Worm (Caenorhabditis elegans): ENCODE results near the gene Y22D7AL.1.

Gene Y22D7AL.1

ce11 chrIII:1652181-1652580 lies at the start of gene Y22D7AL.1:
Gene Y22D7AL.1, plus strand, starts transcription at chrIII:1652481.
- TF ChIP-seq lin-11 (tag; optimal IDR thresholded peaks at IDR 0.05) (no peak), zag-1 (tag; optimal IDR thresholded peaks at IDR 0.05) (no peak), Y55F3AM.14 (GFP tag; optimal IDR thresholded peaks at IDR 0.05) (no peak), sma-9 (GFP tag; optimal IDR thresholded peaks at IDR 0.05) (no peak), sma-9 (tag; optimal IDR thresholded peaks at IDR 0.05) (no peak), ceh-16 (tag; optimal IDR thresholded peaks at IDR 0.05) (no peak), gmeb-1 (tag; optimal IDR thresholded peaks at IDR 0.05) (no peak), skn-1 (tag; optimal IDR thresholded peaks at IDR 0.05) (no peak), peb-1 (tag; optimal IDR thresholded peaks at IDR 0.05) (no peak), R02D3.7 (tag; optimal IDR thresholded peaks at IDR 0.05) (no peak), dmd-4 (tag; optimal IDR thresholded peaks at IDR 0.05) (no peak), nhr-23 (tag; optimal IDR thresholded peaks at IDR 0.05) (no peak), unc-55 (GFP tag; optimal IDR thresholded peaks at IDR 0.05) (no peak), mdl-1 (tag; optimal IDR thresholded peaks at IDR 0.05) (no peak), C34F6.9 (tag; optimal IDR thresholded peaks at IDR 0.05) (no peak), nhr-10 (tag; optimal IDR thresholded peaks at IDR 0.05) (no peak), sem-4 (tag; optimal IDR thresholded peaks at IDR 0.05) (no peak), nhr-21 (tag; optimal IDR thresholded peaks at IDR 0.05) (no peak), fos-1 (tag; optimal IDR thresholded peaks at IDR 0.05) (no peak), alr-1 (tag; optimal IDR thresholded peaks at IDR 0.05) (no peak)

ce11 chrIII:1602682-1603081 lies 49.6 kb upstream of the Y22D7AL.1 start:
- TF ChIP-seq sma-9 (GFP tag; optimal IDR thresholded peaks at IDR 0.05), result peak; percentile 30
- no peak for TF ChIP-seq sma-9 (tag; optimal IDR thresholded peaks at IDR 0.05)
- TF ChIP-seq peb-1 (tag; optimal IDR thresholded peaks at IDR 0.05), result no peak
- no peak for TF ChIP-seq elt-3 (tag; optimal IDR thresholded peaks at IDR 0.05)
- TF ChIP-seq sma-3 (GFP tag; optimal IDR thresholded peaks at IDR 0.05), result peak; percentile 25
- peak; percentile 2 for TF ChIP-seq crh-2 (tag; optimal IDR thresholded peaks at IDR 0.05)
- peak; percentile 93 for TF ChIP-seq fos-1 (tag; optimal IDR thresholded peaks at IDR 0.05)

- TF ChIP-seq ama-1 (optimal IDR thresholded peaks at IDR 0.05) (no peak), Y55F3AM.14 (GFP tag; optimal IDR thresholded peaks at IDR 0.05) (no peak), crh-2 (tag; optimal IDR thresholded peaks at IDR 0.05) (no peak), nhr-23 (tag; optimal IDR thresholded peaks at IDR 0.05) (no peak), mab-5 (tag; optimal IDR thresholded peaks at IDR 0.05) (no peak), unc-39 (tag; optimal IDR thresholded peaks at IDR 0.05) (no peak), lsy-2 (tag; optimal IDR thresholded peaks at IDR 0.05) (no peak), lin-39 (tag; optimal IDR thresholded peaks at IDR 0.05) (no peak), gmeb-1 (tag; optimal IDR thresholded peaks at IDR 0.05) (no peak), R02D3.7 (tag; optimal IDR thresholded peaks at IDR 0.05) (no peak), blmp-1 (tag; optimal IDR thresholded peaks at IDR 0.05; ENCODE audit: insufficient read depth) (no peak), peb-1 (tag; optimal IDR thresholded peaks at IDR 0.05) (no peak), snpc-4 (tag; optimal IDR thresholded peaks at IDR 0.05) (no peak)
These were observed 48.5 kb upstream of the Y22D7AL.1 start for ce11 chrIII:1603776-1604175.

ce11 chrIII:1604514-1604976 lies 47.7 kb upstream of the Y22D7AL.1 start, which contains the start of gene Y22D7AL.6:
Gene Y22D7AL.6, plus strand, starts transcription at chrIII:1604926.
- no peak for TF ChIP-seq R02D3.7 (tag; optimal IDR thresholded peaks at IDR 0.05)
- peak; percentile 21 for TF ChIP-seq blmp-1 (tag; optimal IDR thresholded peaks at IDR 0.05; ENCODE audit: insufficient read depth)
- peak; percentile 35 for TF ChIP-seq lin-13 (GFP tag; optimal IDR thresholded peaks at IDR 0.05)
- TF ChIP-seq mdl-1 (tag; optimal IDR thresholded peaks at IDR 0.05), result no peak
- TF ChIP-seq ztf-1 (GFP tag; conservative IDR thresholded peaks at IDR 0.05), result no peak
- no peak for TF ChIP-seq ceh-82 (tag; optimal IDR thresholded peaks at IDR 0.05)
- TF ChIP-seq mab-5 (tag; optimal IDR thresholded peaks at IDR 0.05), result no peak
- no peak for TF ChIP-seq ztf-4 (tag; optimal IDR thresholded peaks at IDR 0.05)
- peak; percentile 46 for TF ChIP-seq Y55F3AM.14 (GFP tag; optimal IDR thresholded peaks at IDR 0.05)
- peak; percentile 19 for TF ChIP-seq F13H6.1 (tag; optimal IDR thresholded peaks at IDR 0.05)
- peak; percentile 6 for TF ChIP-seq sma-9 (GFP tag; optimal IDR thresholded peaks at IDR 0.05)
- TF ChIP-seq sma-9 (tag; optimal IDR thresholded peaks at IDR 0.05), result no peak
- no peak for TF ChIP-seq peb-1 (tag; optimal IDR thresholded peaks at IDR 0.05)
- no peak for TF ChIP-seq nhr-23 (tag; optimal IDR thresholded peaks at IDR 0.05)
- no peak for TF ChIP-seq fos-1 (tag; optimal IDR thresholded peaks at IDR 0.05)
- TF ChIP-seq nhr-237 (tag; optimal IDR thresholded peaks at IDR 0.05), result no peak
- no peak for TF ChIP-seq snpc-4 (tag; optimal IDR thresholded peaks at IDR 0.05)
- TF ChIP-seq unc-55 (GFP tag; optimal IDR thresholded peaks at IDR 0.05), result peak; percentile 3
- no peak for TF ChIP-seq lin-39 (tag; optimal IDR thresholded peaks at IDR 0.05)
- peak; percentile 24 to 47 for TF ChIP-seq lsy-2 (tag; optimal IDR thresholded peaks at IDR 0.05)
- TF ChIP-seq gmeb-1 (tag; optimal IDR thresholded peaks at IDR 0.05), result peak; percentile 37
- TF ChIP-seq aly-2 (tag; optimal IDR thresholded peaks at IDR 0.05), result no peak
- TF ChIP-seq lin-11 (tag; optimal IDR thresholded peaks at IDR 0.05), result peak; percentile 14
- peak; percentile 5 for TF ChIP-seq C34F6.9 (tag; optimal IDR thresholded peaks at IDR 0.05)
